Worm (Caenorhabditis elegans) whole organism, late embryonic: ENCODE results near the gene C39B5.14.

Experiments used
- K02D7.2 ChIP-seq: sonication (generic microtip); optimal IDR thresholded peaks from 2 replicates; lab custom pipeline; 2017; ENCODE audit warnings: mild to moderate bottlenecking, missing genetic modification characterization, missing compliant biosample characterization
- T23F11.4 ChIP-seq: fragments of 200-800 bp; sonication (Bioruptor generic); optimal IDR thresholded peaks from 2 replicates; lab custom pipeline; 2018; ENCODE audit warnings: mild to moderate bottlenecking, missing genetic modification characterization, missing compliant biosample characterization
- ceh-18 ChIP-seq: sonication (generic microtip); optimal IDR thresholded peaks from 2 replicates; lab custom pipeline; 2016; ENCODE audit warnings: missing genetic modification characterization, missing compliant biosample characterization
- ceh-2 ChIP-seq: sonication (generic microtip); optimal IDR thresholded peaks from 2 replicates; lab custom pipeline; 2016; ENCODE audit warnings: missing genotype, missing genetic modification characterization, missing compliant biosample characterization
- ceh-34 ChIP-seq: sonication (generic microtip); optimal IDR thresholded peaks from 2 replicates; lab custom pipeline; 2016; ENCODE audit warnings: mild to moderate bottlenecking, missing genetic modification characterization, missing compliant biosample characterization
- dve-1 ChIP-seq: sonication (generic microtip); optimal IDR thresholded peaks from 2 replicates; lab custom pipeline; 2017; ENCODE audit warnings: antibody characterized with exemption, mild to moderate bottlenecking, missing genetic modification characterization, missing compliant biosample characterization
- fax-1 ChIP-seq: sonication (generic microtip); optimal IDR thresholded peaks from 2 replicates; lab custom pipeline; 2016; ENCODE audit warnings: missing genotype, missing genetic modification characterization, missing compliant biosample characterization
- nhr-11 ChIP-seq: fragments of 150-350 bp; optimal IDR thresholded peaks from 2 replicates; lab custom pipeline; 2014; ENCODE audit warnings: missing biosample characterization, missing genetic modification characterization
- nhr-232 ChIP-seq: sonication (generic microtip); optimal IDR thresholded peaks from 2 replicates; lab custom pipeline; 2016; ENCODE audit warnings: missing genetic modification characterization, missing compliant biosample characterization
- pax-1 ChIP-seq: fragments of 150-350 bp; optimal IDR thresholded peaks from 2 replicates; lab custom pipeline; 2014; ENCODE audit warnings: missing biosample characterization, missing genetic modification characterization
- pha-4 ChIP-seq: fragments of 150-350 bp; optimal IDR thresholded peaks from 2 replicates; lab custom pipeline; 2018; ENCODE audit warnings: missing biosample characterization, missing genetic modification reagents, missing genetic modification characterization
- ref-2 ChIP-seq: sonication (generic microtip); optimal IDR thresholded peaks from 2 replicates; lab custom pipeline; 2016; ENCODE audit warnings: missing genetic modification characterization, missing compliant biosample characterization
- tbx-2 ChIP-seq: sonication (generic microtip); optimal IDR thresholded peaks from 2 replicates; lab custom pipeline; 2016; ENCODE audit warnings: missing genetic modification characterization, missing compliant biosample characterization

- TF ChIP-seq nhr-232 (tag; lab: Kevin White, UChicago) (no peak), nhr-11 (tag; lab: Kevin White, UChicago) (no peak), pax-1 (tag; lab: Kevin White, UChicago) (no peak), ceh-18 (tag; lab: Kevin White, UChicago) (no peak), fax-1 (tag; lab: Kevin White, UChicago) (no peak), pha-4 (tag; lab: Kevin White, UChicago) (no peak), dve-1 (no peak), ceh-2 (tag; lab: Kevin White, UChicago) (no peak), ref-2 (tag; lab: Kevin White, UChicago) (no peak), T23F11.4 (GFP tag; lab: Kevin White, UChicago) (no peak), K02D7.2 (no peak), tbx-2 (tag; lab: Kevin White, UChicago) (no peak), ceh-34 (no peak)
These were observed at the start of gene C39B5.14 for ce11 chrIII:2211120-2211519.
